Fruit fly (Drosophila melanogaster): Measurements from ENCODE around the gene CG43755.

Gene CG43755

DNA sequence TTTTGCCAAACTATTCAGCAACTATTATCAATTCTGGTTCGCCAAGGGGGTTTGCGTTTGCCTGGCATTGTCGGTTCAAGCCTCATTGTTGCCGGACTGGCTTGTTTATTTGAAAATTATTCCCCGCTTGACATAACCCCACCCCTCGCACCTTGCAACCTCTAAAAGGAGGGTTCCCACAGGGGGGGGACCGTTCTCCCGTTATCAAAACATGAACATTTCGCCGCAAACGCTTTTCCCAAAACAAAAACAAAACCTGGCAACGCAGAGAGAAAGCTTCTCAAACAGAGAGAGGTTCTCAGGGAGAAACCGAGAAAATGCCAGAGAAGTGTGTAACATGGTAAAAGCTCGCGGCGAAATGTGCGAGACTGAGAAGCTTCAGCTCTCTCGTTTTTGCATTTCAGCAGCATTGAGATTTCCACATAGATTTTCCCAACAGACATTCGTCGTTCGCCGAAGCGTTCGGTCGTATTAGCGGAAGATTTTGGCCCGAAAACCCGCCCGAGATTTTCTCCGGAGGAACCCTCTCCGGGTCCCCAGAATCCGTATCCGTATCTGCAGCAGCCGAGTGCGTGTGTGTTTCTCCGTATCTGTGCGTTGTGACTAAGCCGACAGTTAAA, 19.6 kb downstream of the CG43755 start:
- TF ChIP-seq OdsH (GFP tag; optimal IDR thresholded peaks at IDR 0.05), result no peak
- peak; percentile 14 for TF ChIP-seq Vsx2 (GFP tag; optimal IDR thresholded peaks at IDR 0.05; ENCODE audit: partially characterized antibody)
- TF ChIP-seq Hnf4 (GFP tag; optimal IDR thresholded peaks at IDR 0.05), result no peak

DNA sequence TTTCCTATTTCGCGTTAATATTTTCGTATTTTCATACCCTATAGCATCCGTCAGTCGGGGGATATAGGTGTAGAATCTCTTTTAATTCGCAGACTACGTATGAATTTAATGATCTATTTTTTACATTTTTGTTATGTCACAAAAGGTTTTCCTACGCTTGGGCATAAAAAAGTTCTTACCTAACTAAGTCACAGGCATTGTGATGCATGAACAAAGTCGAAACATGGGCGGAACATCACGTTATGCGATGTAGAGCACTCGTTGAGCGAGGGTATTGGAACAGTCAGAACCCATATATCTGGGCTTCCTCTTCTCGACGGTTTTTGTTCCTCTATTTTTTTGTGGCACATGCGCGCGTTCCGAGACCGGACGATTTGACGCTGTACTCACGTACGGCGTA, 20.4 kb downstream of the CG43755 start:
- TF ChIP-seq rgr (GFP tag; optimal IDR thresholded peaks at IDR 0.05) (no peak), woc (GFP tag; optimal IDR thresholded peaks at IDR 0.05) (peak; percentile 15), pan (optimal IDR thresholded peaks at IDR 0.05) (peak; percentile 39)

DNA sequence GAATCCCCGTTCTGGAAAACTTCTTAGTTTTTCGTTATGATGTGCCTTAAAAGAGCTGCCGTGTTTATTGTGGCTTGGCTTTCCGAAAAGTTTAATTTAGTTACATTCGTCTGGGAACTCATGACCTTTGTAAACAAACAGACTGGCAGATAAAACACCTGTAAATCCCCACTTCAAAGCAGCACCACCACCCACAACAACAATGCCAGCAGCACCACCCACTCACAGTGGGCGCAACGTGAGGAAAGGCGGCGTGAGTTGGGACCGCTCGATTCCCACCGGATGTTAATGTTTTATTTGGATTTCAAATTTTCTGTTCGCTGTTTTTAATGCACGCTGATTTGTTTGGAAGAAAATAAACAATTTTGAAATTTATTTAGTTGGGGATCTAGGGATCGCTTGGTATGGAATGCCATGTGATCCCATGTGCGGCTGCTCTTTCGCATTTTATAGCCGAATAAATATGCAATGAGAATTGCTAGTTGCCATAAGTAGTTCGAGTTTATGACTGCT, 21.3 kb downstream of the CG43755 start:
- TF ChIP-seq Hr83 (GFP tag; optimal IDR thresholded peaks at IDR 0.05; ENCODE audit: poor library complexity, severe bottlenecking) (no peak), ey (GFP tag; optimal IDR thresholded peaks at IDR 0.05) (no peak), foxo (GFP tag; optimal IDR thresholded peaks at IDR 0.05) (no peak)

DNA sequence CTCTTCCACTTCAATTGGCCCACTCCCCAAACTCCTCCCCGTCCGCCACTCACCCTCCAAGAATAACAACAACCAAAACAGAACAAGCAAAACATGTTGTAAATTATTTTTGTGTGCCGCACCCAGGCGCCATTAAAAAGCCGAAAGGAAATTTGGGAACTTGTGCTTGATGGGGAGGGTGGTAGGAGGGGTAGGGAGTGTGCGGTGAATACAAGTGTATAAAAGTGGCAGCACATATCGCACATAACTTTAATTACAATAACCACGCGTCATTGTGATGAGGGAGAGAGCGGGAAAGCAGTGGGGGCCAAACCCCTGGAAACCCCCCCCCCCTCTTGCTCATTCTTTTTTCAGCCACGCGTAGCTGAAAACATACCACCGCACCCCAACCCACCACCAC, 22.4 kb downstream of the CG43755 start:
- TF ChIP-seq foxo (GFP tag; optimal IDR thresholded peaks at IDR 0.05), result no peak
- no peak for TF ChIP-seq GATAd (GFP tag; optimal IDR thresholded peaks at IDR 0.05)
- no peak for TF ChIP-seq HLH106 (tag; optimal IDR thresholded peaks at IDR 0.05)
- no peak for TF ChIP-seq Myc (optimal IDR thresholded peaks at IDR 0.05)
- TF ChIP-seq tai (GFP tag; optimal IDR thresholded peaks at IDR 0.05), result no peak
- no peak for TF ChIP-seq CG9705 (GFP tag; optimal IDR thresholded peaks at IDR 0.05)
- no peak for TF ChIP-seq sage (GFP tag; optimal IDR thresholded peaks at IDR 0.05)
- TF ChIP-seq psq (GFP tag; optimal IDR thresholded peaks at IDR 0.05), result no peak
- TF ChIP-seq Dif (GFP tag; optimal IDR thresholded peaks at IDR 0.05; ENCODE audit: partially characterized antibody), result no peak
- no peak for TF ChIP-seq Jra (GFP tag; optimal IDR thresholded peaks at IDR 0.05)
- no peak for TF ChIP-seq ey (GFP tag; optimal IDR thresholded peaks at IDR 0.05)
- TF ChIP-seq pan (optimal IDR thresholded peaks at IDR 0.05), result no peak
- no peak for TF ChIP-seq Mio (GFP tag; optimal IDR thresholded peaks at IDR 0.05)
- TF ChIP-seq brk (GFP tag; optimal IDR thresholded peaks at IDR 0.05), result no peak
- TF ChIP-seq dl (GFP tag; optimal IDR thresholded peaks at IDR 0.05; ENCODE audit: insufficient read depth in 1 of 2, partially characterized antibody in 2 of 2), result no peak
- TF ChIP-seq sv (GFP tag; optimal IDR thresholded peaks at IDR 0.05), result no peak
- TF ChIP-seq dmrt93B (GFP tag; optimal IDR thresholded peaks at IDR 0.05), result no peak
- no peak for TF ChIP-seq Rel (GFP tag; optimal IDR thresholded peaks at IDR 0.05)
- TF ChIP-seq Rel (tag; optimal IDR thresholded peaks at IDR 0.05), result no peak
- TF ChIP-seq Hr83 (GFP tag; optimal IDR thresholded peaks at IDR 0.05; ENCODE audit: poor library complexity, severe bottlenecking), result no peak
- TF ChIP-seq h (GFP tag; optimal IDR thresholded peaks at IDR 0.05), result no peak

DNA sequence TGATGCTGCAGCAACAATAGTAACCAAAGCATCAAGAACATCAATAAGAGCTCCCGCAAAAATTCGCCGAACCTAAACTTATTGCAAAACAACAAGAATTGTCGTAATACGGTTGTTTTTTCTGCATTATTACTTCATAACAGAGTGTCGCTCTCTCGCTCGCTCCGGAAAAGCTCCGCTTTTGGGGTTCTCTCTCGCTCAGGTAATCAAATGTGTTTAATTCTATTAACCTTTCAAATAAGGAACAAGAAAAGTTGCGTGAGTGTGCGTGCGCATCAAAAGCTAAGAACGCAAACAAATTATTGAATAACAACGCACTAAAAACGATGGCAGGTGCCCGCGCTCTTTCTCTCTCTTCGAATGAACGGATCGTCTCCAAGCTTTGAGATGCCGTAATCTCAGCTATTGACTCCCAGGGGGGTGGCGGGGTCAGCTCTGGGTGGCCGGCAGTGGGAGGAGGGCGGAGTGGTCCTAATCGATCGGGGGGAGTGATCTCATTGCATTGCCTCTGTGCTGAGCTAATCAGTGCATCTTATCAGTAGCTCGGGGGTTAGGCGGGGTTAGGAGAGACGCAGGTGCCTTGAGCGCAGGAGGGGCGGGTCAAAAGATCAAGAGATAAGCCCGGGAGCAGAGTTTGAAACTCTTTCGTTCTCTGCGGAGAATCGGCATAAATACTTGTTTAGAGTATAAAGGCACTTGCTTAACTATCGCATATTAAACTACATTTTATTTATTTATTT, 23.2 kb downstream of the CG43755 start:
- TF ChIP-seq OdsH (GFP tag; optimal IDR thresholded peaks at IDR 0.05) (no peak), GATAd (GFP tag; optimal IDR thresholded peaks at IDR 0.05) (no peak), Dif (GFP tag; optimal IDR thresholded peaks at IDR 0.05; ENCODE audit: partially characterized antibody) (no peak), h (GFP tag; optimal IDR thresholded peaks at IDR 0.05) (no peak), Sp1 (GFP tag; optimal IDR thresholded peaks at IDR 0.05) (no peak), N (GFP tag; optimal IDR thresholded peaks at IDR 0.05) (no peak), Myc (optimal IDR thresholded peaks at IDR 0.05) (no peak), jim (GFP tag; optimal IDR thresholded peaks at IDR 0.05) (no peak)

DNA sequence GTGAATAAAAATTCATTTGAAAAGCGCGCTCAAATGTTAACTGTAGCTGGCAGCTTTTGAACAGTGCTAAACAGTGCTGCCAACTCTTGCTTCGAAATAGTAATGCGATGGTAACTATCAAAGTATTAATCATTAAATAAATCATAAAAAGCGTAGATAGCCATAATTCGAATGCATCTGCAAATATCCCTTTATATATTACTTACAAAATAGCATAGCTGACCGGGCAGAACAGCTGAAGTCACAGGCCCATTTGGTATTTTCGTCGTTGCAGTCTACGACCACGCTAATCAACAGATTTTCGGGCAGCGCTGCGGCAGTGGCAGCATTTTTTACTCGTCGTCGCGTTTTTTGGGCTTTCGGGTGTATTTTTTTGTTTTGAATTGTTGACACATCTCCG, 23.9 kb downstream of the CG43755 start, which contains the start of gene Plc21C:
Gene Plc21C (plus strand): TSS at position 290 of the 400 bp plus-strand sequence.
- no peak for TF ChIP-seq sage (GFP tag; optimal IDR thresholded peaks at IDR 0.05)
- no peak for TF ChIP-seq Jra (GFP tag; optimal IDR thresholded peaks at IDR 0.05)
- peak; percentile 60 for TF ChIP-seq HLH106 (tag; optimal IDR thresholded peaks at IDR 0.05)
- TF ChIP-seq pan (optimal IDR thresholded peaks at IDR 0.05), result no peak
- TF ChIP-seq CG9705 (GFP tag; optimal IDR thresholded peaks at IDR 0.05), result peak; percentile 18
- no peak for TF ChIP-seq dsf (GFP tag; optimal IDR thresholded peaks at IDR 0.05; ENCODE audit: borderline replicate concordance)
- no peak for TF ChIP-seq Vsx2 (GFP tag; optimal IDR thresholded peaks at IDR 0.05; ENCODE audit: partially characterized antibody)
- TF ChIP-seq OdsH (GFP tag; optimal IDR thresholded peaks at IDR 0.05), result no peak
- TF ChIP-seq GATAd (GFP tag; optimal IDR thresholded peaks at IDR 0.05), result no peak
- no peak for TF ChIP-seq Abd-B (GFP tag; optimal IDR thresholded peaks at IDR 0.05)
- no peak for TF ChIP-seq jim (GFP tag; optimal IDR thresholded peaks at IDR 0.05)
- TF ChIP-seq Hnf4 (GFP tag; optimal IDR thresholded peaks at IDR 0.05), result peak; percentile 51
- no peak for TF ChIP-seq brk (GFP tag; optimal IDR thresholded peaks at IDR 0.05)
- peak; percentile 14 for TF ChIP-seq rgr (GFP tag; optimal IDR thresholded peaks at IDR 0.05)
- TF ChIP-seq Rel (GFP tag; optimal IDR thresholded peaks at IDR 0.05), result no peak
- TF ChIP-seq Rel (tag; optimal IDR thresholded peaks at IDR 0.05), result peak; percentile 54
- TF ChIP-seq ey (GFP tag; optimal IDR thresholded peaks at IDR 0.05), result peak; percentile 50
- TF ChIP-seq woc (GFP tag; optimal IDR thresholded peaks at IDR 0.05), result peak; percentile 16
- peak in 1 of 2 experiments; percentile 4 for TF ChIP-seq dl (GFP tag; optimal IDR thresholded peaks at IDR 0.05; ENCODE audit: insufficient read depth in 1 of 2, partially characterized antibody in 2 of 2)
- TF ChIP-seq usp (GFP tag; optimal IDR thresholded peaks at IDR 0.05), result no peak
- TF ChIP-seq Hr83 (GFP tag; optimal IDR thresholded peaks at IDR 0.05; ENCODE audit: poor library complexity, severe bottlenecking), result no peak
- peak; percentile 41 for TF ChIP-seq sv (GFP tag; optimal IDR thresholded peaks at IDR 0.05)
- peak; percentile 26 for TF ChIP-seq Sp1 (GFP tag; optimal IDR thresholded peaks at IDR 0.05)
- TF ChIP-seq Hr78 (GFP tag; optimal IDR thresholded peaks at IDR 0.05), result no peak
- TF ChIP-seq Dfd (GFP tag; optimal IDR thresholded peaks at IDR 0.05), result no peak
- TF ChIP-seq CrebA (GFP tag; optimal IDR thresholded peaks at IDR 0.05; ENCODE audit: borderline replicate concordance), result no peak
